Worm (Caenorhabditis elegans) whole organism, early embryonic: ENCODE data around the gene T22C8.6.

ENCODE experiments used
- B0310.2 ChIP-seq: sonication (generic microtip); optimal IDR thresholded peaks from 2 replicates; lab custom pipeline; 2016; ENCODE audit warnings: mild to moderate bottlenecking, missing genetic modification characterization, missing compliant biosample characterization
- F13C5.2 ChIP-seq: sonication (generic microtip); optimal IDR thresholded peaks from 2 replicates; lab custom pipeline; 2017; ENCODE audit warnings: mild to moderate bottlenecking, missing genetic modification characterization, inconsistent platforms, missing compliant biosample characterization
- aly-1 ChIP-seq: sonication (generic microtip); optimal IDR thresholded peaks from 2 replicates; lab custom pipeline; 2016; ENCODE audit warnings: missing genetic modification characterization, missing compliant biosample characterization
- ama-1 ChIP-seq: fragments of 150-350 bp; optimal IDR thresholded peaks from 2 replicates; lab custom pipeline; 2014
- ceh-13 ChIP-seq: fragments of 200-800 bp; sonication (Bioruptor generic); optimal IDR thresholded peaks from 2 replicates; lab custom pipeline; 2018; ENCODE audit warnings: mild to moderate bottlenecking, missing genetic modification characterization, missing compliant biosample characterization
- ceh-36 ChIP-seq: sonication (generic microtip); optimal IDR thresholded peaks from 2 replicates; lab custom pipeline; 2016; ENCODE audit warnings: missing genetic modification characterization, inconsistent platforms, missing compliant biosample characterization
- ets-7 ChIP-seq: sonication (generic microtip); optimal IDR thresholded peaks from 2 replicates; lab custom pipeline; 2016; ENCODE audit warnings: missing genotype, missing genetic modification characterization, missing compliant biosample characterization
- flt-1 ChIP-seq: fragments of 200-800 bp; sonication (Bioruptor generic); IDR thresholded peaks from 2 replicates; pipeline ENCODE4 v1.3.6; 2022; ENCODE audit warnings: missing genetic modification characterization, missing compliant biosample characterization
- hmbx-1 ChIP-seq: sonication (generic microtip); optimal IDR thresholded peaks from 2 replicates; lab custom pipeline; 2016; ENCODE audit warnings: mild to moderate bottlenecking, missing genetic modification characterization, missing compliant biosample characterization
- hmg-4 ChIP-seq: fragments of 200-800 bp; sonication (Bioruptor generic); optimal IDR thresholded peaks from 2 replicates; lab custom pipeline; 2018; ENCODE audit warnings: mild to moderate bottlenecking, missing genetic modification characterization, missing compliant biosample characterization
- hnd-1 ChIP-seq: sonication (generic microtip); optimal IDR thresholded peaks from 2 replicates; lab custom pipeline; 2016; ENCODE audit warnings: missing genetic modification characterization, missing compliant biosample characterization
- pes-1 ChIP-seq: fragments of 200-800 bp; sonication (Bioruptor generic); IDR thresholded peaks from 2 replicates; pipeline ENCODE4 v1.3.6; 2022; ENCODE audit warnings: missing genetic modification reagents, missing genetic modification characterization, missing compliant biosample characterization
- scrt-1 ChIP-seq: fragments of 200-800 bp; sonication (Bioruptor generic); IDR thresholded peaks from 2 replicates; pipeline ENCODE4 v1.3.6; 2022; ENCODE audit warnings: missing genetic modification characterization, missing compliant biosample characterization
- sea-1 ChIP-seq: fragments of 200-800 bp; sonication (Bioruptor generic); conservative IDR thresholded peaks from 2 replicates; pipeline ENCODE4 v1.3.6; 2022; ENCODE audit warnings: missing genetic modification characterization, missing compliant biosample characterization
- tbx-11 ChIP-seq: fragments of 200-800 bp; sonication (Bioruptor generic); IDR thresholded peaks from 2 replicates; pipeline ENCODE4 v1.3.6; 2022; ENCODE audit warnings: missing genetic modification characterization, missing compliant biosample characterization
- tbx-37 ChIP-seq: fragments of 200-800 bp; sonication (Bioruptor generic); conservative IDR thresholded peaks from 2 replicates; pipeline ENCODE4 v1.3.6; 2022; ENCODE audit warnings: missing genetic modification reagents, missing genetic modification characterization, missing compliant biosample characterization
- tra-4 ChIP-seq: sonication (generic microtip); optimal IDR thresholded peaks from 2 replicates; lab custom pipeline; 2017; ENCODE audit warnings: missing genetic modification characterization, missing compliant biosample characterization

Gene T22C8.6

DNA sequence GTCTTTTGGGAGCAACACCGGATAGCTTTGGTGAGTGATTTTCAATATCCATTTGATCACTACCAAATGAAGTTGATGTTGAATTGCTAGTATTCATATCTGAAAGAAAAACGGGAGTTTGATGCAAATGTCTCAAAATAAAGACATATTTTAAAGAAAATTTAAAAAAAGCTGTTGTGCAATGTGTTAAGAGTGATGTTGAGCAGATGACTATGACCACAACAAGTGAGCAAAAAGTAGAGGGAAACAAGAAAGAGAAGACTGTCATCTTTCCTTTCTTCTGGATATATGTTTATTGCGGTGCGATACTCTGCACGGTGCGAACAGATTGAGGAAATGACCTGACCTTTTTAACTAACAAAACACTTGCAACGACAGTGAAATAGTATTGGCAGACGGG lies 6.7 kb downstream of the T22C8.6 start, which contains the start of gene T22C8.4:
Gene T22C8.4, minus strand, starts transcription at position 101 of the 400 bp plus-strand sequence.
- TF ChIP-seq ama-1 (lab: Kevin White, UChicago) = no peak
- no peak for TF ChIP-seq pes-1 (GFP tag; lab: Robert Waterston, UW)
- no peak for TF ChIP-seq hmg-4 (GFP tag; lab: Kevin White, UChicago)
- no peak for TF ChIP-seq sea-1 (GFP tag; lab: Robert Waterston, UW)
- TF ChIP-seq aly-1 = no peak
- no peak for TF ChIP-seq tbx-37 (GFP tag; lab: Robert Waterston, UW)
- TF ChIP-seq hmbx-1 (tag; lab: Kevin White, UChicago) = no peak
- TF ChIP-seq scrt-1 (GFP tag; lab: Robert Waterston, UW) = no peak
- TF ChIP-seq F13C5.2 = no peak
- no peak for TF ChIP-seq ceh-13 (GFP tag; lab: Kevin White, UChicago)
- TF ChIP-seq hnd-1 = no peak
- no peak for TF ChIP-seq tra-4 (tag; lab: Kevin White, UChicago)
- TF ChIP-seq ets-7 (tag; lab: Kevin White, UChicago) = no peak

DNA sequence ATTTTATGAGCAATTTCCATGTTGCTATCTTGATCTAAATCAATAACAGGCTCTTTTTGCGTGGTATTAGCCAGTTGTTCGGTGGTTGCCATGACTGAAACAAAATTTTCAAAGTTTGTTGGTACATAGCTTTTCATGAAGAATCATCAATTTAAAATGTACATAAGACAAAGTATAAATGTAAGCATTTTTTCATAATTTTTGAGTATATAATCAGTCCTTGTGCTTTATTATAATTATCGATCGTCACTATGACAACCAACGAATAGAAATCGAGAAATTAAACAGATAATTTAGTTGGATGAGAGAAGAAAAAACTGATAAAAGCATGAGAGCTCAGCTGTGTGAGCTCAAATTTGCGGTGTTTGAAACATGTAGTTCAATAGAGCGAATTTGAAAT lies 8.2 kb downstream of the T22C8.6 start, which contains the start of gene T22C8.3:
Gene T22C8.3, minus strand, starts transcription at position 101 of the 400 bp plus-strand sequence.
- no peak for TF ChIP-seq tra-4 (tag; lab: Kevin White, UChicago)
- no peak for TF ChIP-seq ets-7 (tag; lab: Kevin White, UChicago)
- TF ChIP-seq hnd-1 = no peak
- TF ChIP-seq hmg-4 (GFP tag; lab: Kevin White, UChicago) = no peak
- TF ChIP-seq ceh-36 = no peak
- TF ChIP-seq tbx-11 = no peak
- TF ChIP-seq ama-1 (lab: Kevin White, UChicago) = no peak
- TF ChIP-seq sea-1 (GFP tag; lab: Robert Waterston, UW) = no peak
- TF ChIP-seq flt-1 (GFP tag; lab: Robert Waterston, UW) = no peak
- no peak for TF ChIP-seq scrt-1 (GFP tag; lab: Robert Waterston, UW)
- TF ChIP-seq aly-1 = no peak

DNA sequence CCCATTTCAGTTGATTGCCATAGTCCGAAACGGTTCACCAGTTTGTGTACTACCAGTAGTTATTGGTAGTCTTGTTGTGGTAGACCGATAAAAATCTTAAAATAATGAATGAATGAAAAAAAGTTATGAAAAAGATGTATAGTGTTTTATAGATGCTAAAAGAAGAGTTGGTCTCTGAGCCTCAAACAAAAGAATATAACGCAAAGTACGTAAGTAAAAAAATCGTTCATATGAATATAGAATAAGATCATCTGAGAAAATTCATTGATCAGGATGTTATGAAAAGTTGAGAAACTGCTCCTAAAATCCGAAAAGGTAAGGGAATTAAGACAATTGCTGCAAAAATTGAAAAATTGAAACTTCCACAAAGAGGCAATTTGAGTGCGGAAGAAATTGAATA lies 12.6 kb downstream of the T22C8.6 start, which contains the start of gene chhy-1:
Gene chhy-1, minus strand, starts transcription at position 101 of the 400 bp plus-strand sequence.
- TF ChIP-seq ets-7 (tag; lab: Kevin White, UChicago) = no peak

DNA sequence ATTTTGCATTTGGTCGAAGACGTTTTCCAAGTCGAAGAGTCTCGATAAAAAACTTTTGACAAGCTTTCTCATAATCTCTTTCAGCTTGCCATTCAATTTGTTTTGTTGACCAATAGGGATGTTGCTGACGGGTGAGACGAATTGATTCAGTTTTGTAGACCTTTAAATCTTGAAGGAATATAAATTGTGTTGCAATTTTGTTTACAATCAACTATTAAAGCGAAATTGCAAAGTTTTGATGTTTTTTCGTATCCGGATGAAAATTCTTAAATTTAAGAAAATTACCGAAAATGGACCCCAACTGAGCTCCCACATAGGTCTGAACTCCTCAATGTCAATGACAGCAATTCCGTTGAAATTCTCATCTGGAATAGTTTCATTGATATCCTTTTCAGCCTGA lies 13.9 kb downstream of the T22C8.6 start:
- no peak for TF ChIP-seq sea-1 (GFP tag; lab: Robert Waterston, UW)
- TF ChIP-seq aly-1 = no peak
- TF ChIP-seq hmg-4 (GFP tag; lab: Kevin White, UChicago) = no peak
- no peak for TF ChIP-seq ceh-36
- TF ChIP-seq scrt-1 (GFP tag; lab: Robert Waterston, UW) = no peak
- no peak for TF ChIP-seq hnd-1
- no peak for TF ChIP-seq B0310.2 (tag; lab: Kevin White, UChicago)
- TF ChIP-seq hmbx-1 (tag; lab: Kevin White, UChicago) = no peak
- no peak for TF ChIP-seq tra-4 (tag; lab: Kevin White, UChicago)

DNA sequence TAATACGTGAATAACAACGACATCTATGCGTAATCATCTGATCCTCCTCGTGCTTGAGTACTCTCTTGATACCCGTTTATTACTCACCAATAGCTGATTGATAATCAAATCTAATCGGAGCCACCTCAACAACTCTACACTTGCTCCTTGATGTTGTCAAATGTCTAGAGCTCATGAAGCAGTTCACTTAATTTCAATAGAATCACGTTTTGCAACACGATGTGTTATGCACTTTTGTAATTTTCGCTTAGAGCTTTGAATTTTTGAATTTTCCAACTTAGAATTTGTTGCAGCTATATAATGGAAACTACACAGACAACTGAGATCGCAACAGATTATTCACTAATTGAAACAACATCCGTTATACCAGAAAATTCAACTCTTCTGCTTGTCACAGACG lies 17.6 kb downstream of the T22C8.6 start, which contains the start of gene T22C8.1:
Gene T22C8.1, plus strand, starts transcription at position 301 of the 400 bp plus-strand sequence.
- TF ChIP-seq tbx-37 (GFP tag; lab: Robert Waterston, UW) = no peak
- TF ChIP-seq ceh-13 (GFP tag; lab: Kevin White, UChicago) = no peak
- TF ChIP-seq sea-1 (GFP tag; lab: Robert Waterston, UW) = no peak

DNA sequence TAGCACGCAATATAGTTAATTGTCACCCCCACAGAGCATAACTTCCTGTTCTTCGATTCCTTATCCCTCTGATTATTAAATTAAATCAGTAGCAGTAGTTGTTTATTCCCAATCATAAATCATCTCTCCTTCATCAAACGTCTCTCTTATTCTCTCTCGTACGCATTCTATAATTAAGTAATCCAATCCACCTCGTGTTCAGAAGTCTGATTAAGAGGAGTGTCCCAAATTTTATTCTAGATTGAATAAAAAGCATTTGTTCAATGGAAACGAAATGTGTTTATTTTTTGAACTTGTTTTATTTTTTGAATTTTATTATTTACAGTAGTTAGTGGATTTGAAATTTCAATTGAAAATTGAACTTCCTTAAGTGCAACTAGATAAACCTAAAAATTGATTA lies 18.8 kb downstream of the T22C8.6 start:
- TF ChIP-seq ets-7 (tag; lab: Kevin White, UChicago) (no peak), hnd-1 (no peak), hmbx-1 (tag; lab: Kevin White, UChicago) (no peak), tbx-37 (GFP tag; lab: Robert Waterston, UW) (no peak), F13C5.2 (no peak), flt-1 (GFP tag; lab: Robert Waterston, UW) (no peak), ceh-36 (no peak), sea-1 (GFP tag; lab: Robert Waterston, UW) (no peak), ama-1 (lab: Kevin White, UChicago) (no peak), B0310.2 (tag; lab: Kevin White, UChicago) (no peak), aly-1 (no peak), ceh-13 (GFP tag; lab: Kevin White, UChicago) (no peak), tra-4 (tag; lab: Kevin White, UChicago) (no peak), hmg-4 (GFP tag; lab: Kevin White, UChicago) (no peak), tbx-11 (no peak)

DNA sequence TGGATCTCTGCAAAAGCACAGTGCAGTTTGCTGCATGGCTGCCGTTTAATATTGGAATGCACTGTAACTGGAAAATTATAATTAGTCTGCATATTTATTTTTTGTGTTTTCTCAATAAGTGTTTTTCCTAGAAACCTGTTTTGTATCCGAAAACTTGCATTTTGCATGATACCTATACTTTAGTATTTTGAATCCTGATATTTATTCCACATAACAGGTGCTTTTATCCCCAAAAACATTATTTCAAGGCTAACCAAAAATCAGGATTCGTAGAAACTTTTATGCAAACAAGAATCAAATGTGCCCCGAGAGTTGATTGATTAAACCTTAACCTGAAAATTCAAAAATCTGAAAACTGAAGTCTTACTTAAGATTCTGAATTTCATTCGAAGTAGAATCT lies 19.5 kb downstream of the T22C8.6 start:
- TF ChIP-seq pes-1 (GFP tag; lab: Robert Waterston, UW) (no peak), F13C5.2 (no peak), tra-4 (tag; lab: Kevin White, UChicago) (no peak), hnd-1 (no peak), tbx-37 (GFP tag; lab: Robert Waterston, UW) (no peak), ceh-36 (no peak), B0310.2 (tag; lab: Kevin White, UChicago) (no peak), ceh-13 (GFP tag; lab: Kevin White, UChicago) (no peak), hmg-4 (GFP tag; lab: Kevin White, UChicago) (no peak), ets-7 (tag; lab: Kevin White, UChicago) (no peak), ama-1 (lab: Kevin White, UChicago) (no peak), aly-1 (no peak), scrt-1 (GFP tag; lab: Robert Waterston, UW) (no peak), flt-1 (GFP tag; lab: Robert Waterston, UW) (no peak), sea-1 (GFP tag; lab: Robert Waterston, UW) (no peak), tbx-11 (no peak), hmbx-1 (tag; lab: Kevin White, UChicago) (no peak)

DNA sequence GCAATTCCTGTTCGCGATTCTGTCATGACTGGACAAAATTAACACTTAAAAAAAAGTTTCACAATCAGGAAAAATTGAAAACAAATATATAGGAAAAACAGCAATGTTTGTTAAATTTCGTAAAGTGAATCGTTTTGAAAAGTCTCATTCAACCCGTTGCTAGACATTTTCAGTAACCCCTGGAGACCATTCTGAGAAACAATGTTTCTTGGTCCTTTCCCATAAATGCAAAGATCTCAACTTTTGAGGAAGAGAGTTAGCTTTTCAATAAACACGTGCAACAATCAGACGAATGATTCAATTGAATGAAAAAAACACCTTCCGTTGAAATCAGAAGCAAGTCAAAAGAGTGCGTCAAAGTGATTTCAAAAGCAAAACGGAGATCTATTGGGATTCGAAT lies 20.0 kb downstream of the T22C8.6 start, which contains the start of gene F28C6.9:
Gene F28C6.9, minus strand, starts transcription at position 101 of the 400 bp plus-strand sequence.
- no peak for TF ChIP-seq F13C5.2
- TF ChIP-seq tbx-11 = no peak
- TF ChIP-seq aly-1 = no peak
- no peak for TF ChIP-seq ceh-36
- TF ChIP-seq scrt-1 (GFP tag; lab: Robert Waterston, UW) = no peak
